Fruit fly (Drosophila melanogaster): ENCODE results near the gene pHCl-2.

The pHCl-2 gene

dm6 chr3R:31320483-31320882 is 15.3 kb upstream of the pHCl-2 start:
- TF ChIP-seq rn (GFP tag; IDR thresholded peaks at IDR 0.05) (no peak), EcR (GFP tag; optimal IDR thresholded peaks at IDR 0.05) (no peak), CG12605 (GFP tag; IDR thresholded peaks at IDR 0.05) (no peak), Pif1A (GFP tag; optimal IDR thresholded peaks at IDR 0.05) (no peak), Pif1B (GFP tag; optimal IDR thresholded peaks at IDR 0.05) (no peak), CG17806 (tag; optimal IDR thresholded peaks at IDR 0.05) (no peak), CG8159 (tag; optimal IDR thresholded peaks at IDR 0.05) (no peak), gl (tag; optimal IDR thresholded peaks at IDR 0.05) (no peak), CG10348 (GFP tag; IDR thresholded peaks at IDR 0.05) (no peak), CG14655 (GFP tag; optimal IDR thresholded peaks at IDR 0.05) (no peak), CG9948 (tag; optimal IDR thresholded peaks at IDR 0.05) (no peak)

- TF ChIP-seq CG10348 (GFP tag; IDR thresholded peaks at IDR 0.05) (no peak), EcR (GFP tag; optimal IDR thresholded peaks at IDR 0.05) (no peak), CG9948 (tag; optimal IDR thresholded peaks at IDR 0.05) (peak; percentile 15), fd96Ca (GFP tag; IDR thresholded peaks at IDR 0.05) (0 out of 3 replicates have a peak, but pooled peaks have one; percentile 54), CG8159 (tag; optimal IDR thresholded peaks at IDR 0.05) (peak; percentile 20), D1 (tag; optimal IDR thresholded peaks at IDR 0.05) (no peak), CG15710 (tag; optimal IDR thresholded peaks at IDR 0.05) (peak; percentile 48), CG12605 (GFP tag; IDR thresholded peaks at IDR 0.05) (no peak), CG8301 (tag; optimal IDR thresholded peaks at IDR 0.05) (peak; percentile 66), CG17806 (tag; optimal IDR thresholded peaks at IDR 0.05) (no peak), CG14655 (GFP tag; optimal IDR thresholded peaks at IDR 0.05) (peak; percentile 73), Pif1A (GFP tag; optimal IDR thresholded peaks at IDR 0.05) (peak; percentile 26), CG34367 (tag; optimal IDR thresholded peaks at IDR 0.05) (peak; percentile 35)
These were observed 14.4 kb upstream of the pHCl-2 start for dm6 chr3R:31319426-31320221.

dm6 chr3R:31314477-31314876 is 9.3 kb upstream of the pHCl-2 start:
- TF ChIP-seq CG8159 (tag; optimal IDR thresholded peaks at IDR 0.05) (no peak), Snoo (tag; optimal IDR thresholded peaks at IDR 0.05) (no peak), CG9948 (tag; optimal IDR thresholded peaks at IDR 0.05) (no peak), CG32121 (GFP tag; IDR thresholded peaks at IDR 0.05) (0 out of 2 replicates have a peak, but pooled peaks have one; percentile 37), Pif1A (GFP tag; optimal IDR thresholded peaks at IDR 0.05) (peak; percentile 68), CG14655 (GFP tag; optimal IDR thresholded peaks at IDR 0.05) (peak; percentile 84), rn (GFP tag; IDR thresholded peaks at IDR 0.05) (peak; percentile 43; the same call in 1 of the 2 replicates), CG15710 (tag; optimal IDR thresholded peaks at IDR 0.05) (no peak), CG4496 (GFP tag; IDR thresholded peaks at IDR 0.05) (peak; percentile 71), CG12605 (GFP tag; IDR thresholded peaks at IDR 0.05) (0 out of 2 replicates have a peak, but pooled peaks have one; percentile 31), CG34367 (tag; optimal IDR thresholded peaks at IDR 0.05) (no peak), EcR (GFP tag; optimal IDR thresholded peaks at IDR 0.05) (no peak), fd96Ca (GFP tag; IDR thresholded peaks at IDR 0.05) (peak; percentile 78; the same call in 2 of the 3 replicates), CG17806 (tag; optimal IDR thresholded peaks at IDR 0.05) (no peak), D1 (tag; optimal IDR thresholded peaks at IDR 0.05) (no peak), gl (tag; optimal IDR thresholded peaks at IDR 0.05) (no peak), CG8301 (tag; optimal IDR thresholded peaks at IDR 0.05) (peak; percentile 86), Ets98B (GFP tag; IDR thresholded peaks at IDR 0.05) (peak; percentile 72), Pif1B (GFP tag; optimal IDR thresholded peaks at IDR 0.05) (peak; percentile 11)

- TF ChIP-seq fd96Ca (GFP tag; IDR thresholded peaks at IDR 0.05), result peak; percentile 75; the same call in 2 of the 3 replicates
- TF ChIP-seq CG17806 (tag; optimal IDR thresholded peaks at IDR 0.05), result peak; percentile 68
- TF ChIP-seq CG13204 (GFP tag; optimal IDR thresholded peaks at IDR 0.05), result peak; percentile 9
- TF ChIP-seq EcR (GFP tag; optimal IDR thresholded peaks at IDR 0.05), result no peak
- 0 out of 2 replicates have a peak, but pooled peaks have one; percentile 8 for TF ChIP-seq CG12605 (GFP tag; IDR thresholded peaks at IDR 0.05)
- TF ChIP-seq D1 (tag; optimal IDR thresholded peaks at IDR 0.05), result no peak
- no peak for TF ChIP-seq CG10348 (GFP tag; IDR thresholded peaks at IDR 0.05)
- peak; percentile 68 for TF ChIP-seq CG15710 (tag; optimal IDR thresholded peaks at IDR 0.05)
- peak; percentile 4 for TF ChIP-seq Pif1B (GFP tag; optimal IDR thresholded peaks at IDR 0.05)
- peak; percentile 71 for TF ChIP-seq CG8159 (tag; optimal IDR thresholded peaks at IDR 0.05)
- TF ChIP-seq CG4496 (GFP tag; IDR thresholded peaks at IDR 0.05), result peak; percentile 83; the same call in 2 of the 3 replicates
- TF ChIP-seq CG9948 (tag; optimal IDR thresholded peaks at IDR 0.05), result peak; percentile 65
- TF ChIP-seq gl (tag; optimal IDR thresholded peaks at IDR 0.05), result peak; percentile 47
- TF ChIP-seq CG32121 (GFP tag; IDR thresholded peaks at IDR 0.05), result no peak; the same call in 1 of the 2 replicates
- TF ChIP-seq rn (GFP tag; IDR thresholded peaks at IDR 0.05), result no peak
- TF ChIP-seq CG34367 (tag; optimal IDR thresholded peaks at IDR 0.05), result peak; percentile 66
- no peak for TF ChIP-seq Pif1A (GFP tag; optimal IDR thresholded peaks at IDR 0.05)
- no peak for TF ChIP-seq Snoo (tag; optimal IDR thresholded peaks at IDR 0.05)
- TF ChIP-seq CG8301 (tag; optimal IDR thresholded peaks at IDR 0.05), result peak; percentile 83
- TF ChIP-seq Ets98B (GFP tag; IDR thresholded peaks at IDR 0.05), result peak; percentile 67
- TF ChIP-seq CG14655 (GFP tag; optimal IDR thresholded peaks at IDR 0.05), result peak; percentile 81
These were observed 7.1 kb upstream of the pHCl-2 start for dm6 chr3R:31312287-31312686.

dm6 chr3R:31310883-31311397 is 5.8 kb upstream of the pHCl-2 start, which contains the start of gene CG34347:
TSS of gene CG34347 (plus strand) at chr3R:31311157.
- peak; percentile 57 for TF ChIP-seq CG4496 (GFP tag; IDR thresholded peaks at IDR 0.05)
- peak; percentile 43 for TF ChIP-seq CG12605 (GFP tag; IDR thresholded peaks at IDR 0.05)
- TF ChIP-seq Pif1A (GFP tag; optimal IDR thresholded peaks at IDR 0.05), result peak; percentile 6
- no peak for TF ChIP-seq rn (GFP tag; IDR thresholded peaks at IDR 0.05)
- TF ChIP-seq Pif1B (GFP tag; optimal IDR thresholded peaks at IDR 0.05), result peak; percentile 30
- peak; percentile 60; the same call in 1 of the 2 replicates for TF ChIP-seq Ets98B (GFP tag; IDR thresholded peaks at IDR 0.05)
- no peak for TF ChIP-seq CG15710 (tag; optimal IDR thresholded peaks at IDR 0.05)
- TF ChIP-seq Snoo (tag; optimal IDR thresholded peaks at IDR 0.05), result peak; percentile 22
- TF ChIP-seq CG17806 (tag; optimal IDR thresholded peaks at IDR 0.05), result no peak
- no peak for TF ChIP-seq CG10348 (GFP tag; IDR thresholded peaks at IDR 0.05)
- peak; percentile 73 for TF ChIP-seq CG8159 (tag; optimal IDR thresholded peaks at IDR 0.05)
- TF ChIP-seq CG32121 (GFP tag; IDR thresholded peaks at IDR 0.05), result peak; percentile 36; the same call in 1 of the 2 replicates
- TF ChIP-seq EcR (GFP tag; optimal IDR thresholded peaks at IDR 0.05), result peak; percentile 18
- TF ChIP-seq CG13204 (GFP tag; optimal IDR thresholded peaks at IDR 0.05), result peak; percentile 73

All from whole organism, pupa.